Fruit fly (Drosophila melanogaster) whole organism, embryonic: ENCODE results near the gene Creld.

Experiments used
- Abd-B ChIP-seq: fragments of 200-800 bp; sonication (Bioruptor generic); optimal IDR thresholded peaks from 2 replicates; lab custom pipeline; 2018; ENCODE audit warnings: missing biosample characterization, mild to moderate bottlenecking, missing genetic modification characterization, moderate library complexity
- Ada2b ChIP-seq: fragments of 200-800 bp; sonication (Bioruptor generic); IDR thresholded peaks from 2 replicates; pipeline ENCODE4 v1.3.6; 2022; ENCODE audit warnings: missing biosample characterization, missing genetic modification characterization
- B-H2 ChIP-seq: fragments of 200-800 bp; sonication (Bioruptor generic); optimal IDR thresholded peaks from 2 replicates; lab custom pipeline; 2018; ENCODE audit warnings: missing biosample characterization, mild to moderate bottlenecking, missing genetic modification characterization
- Bteb2 ChIP-seq: fragments of 200-800 bp; sonication (Bioruptor generic); optimal IDR thresholded peaks from 2 replicates; lab custom pipeline; 2016; ENCODE audit warnings: missing biosample characterization, missing genetic modification characterization
- CG10959 ChIP-seq: fragments of 200-800 bp; sonication (Bioruptor generic); IDR thresholded peaks from 2 replicates; pipeline ENCODE4 v1.3.6; 2022; ENCODE audit warnings: missing biosample characterization, missing genetic modification characterization
- CG11723 ChIP-seq: fragments of 200-800 bp; sonication (Bioruptor generic); optimal IDR thresholded peaks from 2 replicates; lab custom pipeline; 2017; ENCODE audit warnings: missing biosample characterization, mild to moderate bottlenecking, missing genetic modification characterization
- CG12155 ChIP-seq: fragments of 200-800 bp; sonication (Bioruptor generic); optimal IDR thresholded peaks from 3 replicates; lab custom pipeline; 2016; ENCODE audit warnings: missing biosample characterization, missing genetic modification characterization
- CG12391 ChIP-seq: fragments of 200-800 bp; sonication (Bioruptor generic); optimal IDR thresholded peaks from 3 replicates; lab custom pipeline; 2018; ENCODE audit warnings: missing biosample characterization, mild to moderate bottlenecking, missing genetic modification characterization, moderate library complexity
- CG12744 ChIP-seq: fragments of 200-800 bp; sonication (Bioruptor generic); optimal IDR thresholded peaks from 2 replicates; lab custom pipeline; 2016; ENCODE audit warnings: missing biosample characterization, missing genetic modification characterization
- CG13424 ChIP-seq: fragments of 200-800 bp; sonication (Bioruptor generic); optimal IDR thresholded peaks from 2 replicates; lab custom pipeline; 2019; ENCODE audit warnings: missing biosample characterization, mild to moderate bottlenecking, missing genetic modification characterization, moderate library complexity
- CG13894 ChIP-seq: fragments of 200-800 bp; sonication (Bioruptor generic); optimal IDR thresholded peaks from 3 replicates; lab custom pipeline; 2018; ENCODE audit warnings: missing biosample characterization, mild to moderate bottlenecking, missing genetic modification characterization, moderate library complexity
- CG1647 ChIP-seq: fragments of 200-800 bp; sonication (Bioruptor generic); optimal IDR thresholded peaks from 3 replicates; lab custom pipeline; 2016; ENCODE audit warnings: missing biosample characterization, missing genetic modification characterization
- CG18599 ChIP-seq: fragments of 200-800 bp; sonication (Bioruptor generic); optimal IDR thresholded peaks from 3 replicates; lab custom pipeline; 2017; ENCODE audit warnings: missing biosample characterization, missing genetic modification characterization, mild to moderate bottlenecking, moderate library complexity, missing genetic modification reagents
- CG2120 ChIP-seq: fragments of 200-800 bp; sonication (Bioruptor generic); optimal IDR thresholded peaks from 3 replicates; lab custom pipeline; 2016; ENCODE audit warnings: missing biosample characterization, missing genetic modification characterization
- CG2199 ChIP-seq: fragments of 200-800 bp; sonication (Bioruptor generic); IDR thresholded peaks from 3 replicates; pipeline ENCODE4 v1.3.6; 2022; ENCODE audit warnings: missing biosample characterization, missing genetic modification characterization
- CG31441 ChIP-seq: fragments of 200-800 bp; sonication (Bioruptor generic); IDR thresholded peaks from 2 replicates; pipeline ENCODE4 v1.3.6; 2022; ENCODE audit warnings: missing biosample characterization, missing genetic modification characterization
- CG33557 ChIP-seq: fragments of 200-800 bp; sonication (Bioruptor generic); optimal IDR thresholded peaks from 2 replicates; lab custom pipeline; 2019; ENCODE audit warnings: missing biosample characterization, mild to moderate bottlenecking, missing genetic modification characterization, moderate library complexity
- CG3726 ChIP-seq: fragments of 200-800 bp; sonication (Bioruptor generic); IDR thresholded peaks from 3 replicates; pipeline ENCODE4, ENCODE4 v1.3.6; 2022; ENCODE audit warnings: missing biosample characterization, missing genetic modification characterization
- CG4328 ChIP-seq: fragments of 200-800 bp; sonication (Bioruptor generic); optimal IDR thresholded peaks from 3 replicates; lab custom pipeline; 2017; ENCODE audit warnings: missing biosample characterization, missing genetic modification reagents, missing genetic modification characterization
- CG4820 ChIP-seq: fragments of 200-800 bp; sonication (Bioruptor generic); optimal IDR thresholded peaks from 3 replicates; lab custom pipeline; 2016; ENCODE audit warnings: missing biosample characterization, missing genetic modification characterization
- CG6683 ChIP-seq: fragments of 200-800 bp; sonication (Bioruptor generic); optimal IDR thresholded peaks from 2 replicates; lab custom pipeline; 2017; ENCODE audit warnings: missing biosample characterization, mild to moderate bottlenecking, missing genetic modification characterization, missing genetic modification reagents
- CG6791 ChIP-seq: fragments of 200-800 bp; sonication (Bioruptor generic); IDR thresholded peaks from 3 replicates; pipeline ENCODE4 v1.3.6; 2022; ENCODE audit warnings: missing biosample characterization, missing genetic modification characterization; ENCODE audit not compliant: partially characterized antibody
- CG6813 ChIP-seq: fragments of 200-800 bp; sonication (Bioruptor generic); optimal IDR thresholded peaks from 2 replicates; lab custom pipeline; 2017; ENCODE audit warnings: missing biosample characterization, missing genetic modification characterization, mild to moderate bottlenecking, moderate library complexity, missing genetic modification reagents
- CG8281 ChIP-seq: fragments of 200-800 bp; sonication (Bioruptor generic); optimal IDR thresholded peaks from 2 replicates; lab custom pipeline; 2018; ENCODE audit warnings: missing biosample characterization, mild to moderate bottlenecking, missing genetic modification characterization, moderate library complexity
- CG9876 ChIP-seq: fragments of 200-800 bp; sonication (Bioruptor generic); optimal IDR thresholded peaks from 2 replicates; lab custom pipeline; 2016; ENCODE audit warnings: missing biosample characterization, missing genetic modification characterization
- D19A ChIP-seq: fragments of 200-800 bp; optimal IDR thresholded peaks from 3 replicates; lab custom pipeline; 2019; ENCODE audit warnings: missing biosample characterization, mild to moderate bottlenecking, missing genetic modification characterization, moderate library complexity
- D19B ChIP-seq: fragments of 200-800 bp; sonication (Bioruptor generic); optimal IDR thresholded peaks from 2 replicates; lab custom pipeline; 2017; ENCODE audit warnings: missing biosample characterization, mild to moderate bottlenecking, missing genetic modification characterization
- Deaf1 ChIP-seq: fragments of 200-800 bp; optimal IDR thresholded peaks from 3 replicates; lab custom pipeline; 2019; ENCODE audit warnings: missing biosample characterization, mild to moderate bottlenecking, missing genetic modification characterization, moderate library complexity
- Drgx ChIP-seq: fragments of 200-800 bp; sonication (Bioruptor generic); IDR thresholded peaks from 2 replicates; pipeline ENCODE4 v1.3.6; 2022; ENCODE audit warnings: missing biosample characterization, missing genetic modification characterization
- E2f1 ChIP-seq: fragments of 200-800 bp; sonication (Bioruptor generic); IDR thresholded peaks from 2 replicates; pipeline ENCODE4 v1.3.6; 2022; ENCODE audit warnings: missing biosample characterization, missing genetic modification characterization
- ERR ChIP-seq: fragments of 200-800 bp; sonication (Bioruptor generic); optimal IDR thresholded peaks from 2 replicates; lab custom pipeline; 2016; ENCODE audit warnings: missing biosample characterization, missing genetic modification characterization
- Eip74EF ChIP-seq, 2 experiments: fragments of 200-800 bp in 1 of 2; fragments of >200 bp in 1 of 2; sonication (Bioruptor generic) in 1 of 2; optimal IDR thresholded peaks; 2 replicates each; lab custom pipeline; 2017 to 2019; ENCODE audit warnings: missing biosample characterization in 2 of 2, missing genetic modification characterization in 2 of 2, mild to moderate bottlenecking in 1 of 2, moderate library complexity in 1 of 2
- Fer3 ChIP-seq: fragments of 200-800 bp; sonication (Bioruptor generic); optimal IDR thresholded peaks from 2 replicates; lab custom pipeline; 2018; ENCODE audit warnings: missing biosample characterization, mild to moderate bottlenecking, missing genetic modification characterization, moderate library complexity
- Lhr ChIP-seq: fragments of 200-800 bp; sonication (Bioruptor generic); optimal IDR thresholded peaks from 3 replicates; lab custom pipeline; 2017; ENCODE audit warnings: mild to moderate bottlenecking, missing biosample characterization, missing genetic modification reagents, missing genetic modification characterization
- Meics ChIP-seq: fragments of 200-800 bp; sonication (Bioruptor generic); optimal IDR thresholded peaks from 2 replicates; lab custom pipeline; 2017; ENCODE audit warnings: missing biosample characterization, mild to moderate bottlenecking, missing genetic modification characterization
- Poxn ChIP-seq: fragments of 200-800 bp; sonication (Bioruptor generic); IDR thresholded peaks from 2 replicates; pipeline ENCODE4 v1.3.6; 2022; ENCODE audit warnings: missing biosample characterization, missing genetic modification characterization
- Vsx1 ChIP-seq: fragments of 200-800 bp; sonication (Bioruptor generic); optimal IDR thresholded peaks from 2 replicates; lab custom pipeline; 2017; ENCODE audit warnings: missing biosample characterization, mild to moderate bottlenecking, missing genetic modification characterization, missing genetic modification reagents
- bigmax ChIP-seq: fragments of 200-800 bp; sonication (Bioruptor generic); optimal IDR thresholded peaks from 2 replicates; lab custom pipeline; 2018; ENCODE audit warnings: missing biosample characterization, mild to moderate bottlenecking, missing genetic modification characterization
- croc ChIP-seq: fragments of 200-800 bp; sonication (Bioruptor generic); conservative IDR thresholded peaks from 3 replicates; pipeline ENCODE4 v1.3.6; 2022; ENCODE audit warnings: missing biosample characterization, missing genetic modification characterization
- gcm2 ChIP-seq: fragments of 200-800 bp; sonication (Bioruptor generic); optimal IDR thresholded peaks from 2 replicates; lab custom pipeline; 2016; ENCODE audit warnings: missing biosample characterization, missing genetic modification characterization
- gfzf ChIP-seq: fragments of 200-800 bp; sonication (Bioruptor generic); optimal IDR thresholded peaks from 2 replicates; lab custom pipeline; 2016; ENCODE audit warnings: missing biosample characterization, mild to moderate bottlenecking, missing genetic modification characterization, moderate library complexity
- kah ChIP-seq: fragments of 200-800 bp; sonication (Bioruptor generic); optimal IDR thresholded peaks from 2 replicates; lab custom pipeline; 2018; ENCODE audit warnings: missing biosample characterization, mild to moderate bottlenecking, missing genetic modification characterization
- kay ChIP-seq: fragments of 200-800 bp; sonication (Bioruptor generic); optimal IDR thresholded peaks from 2 replicates; lab custom pipeline; 2016; ENCODE audit warnings: missing biosample characterization, missing genetic modification characterization
- nau ChIP-seq: fragments of 200-800 bp; sonication (Bioruptor generic); optimal IDR thresholded peaks from 3 replicates; lab custom pipeline; 2017; ENCODE audit warnings: missing biosample characterization, mild to moderate bottlenecking, missing genetic modification characterization, missing genetic modification reagents
- nerfin-2 ChIP-seq: fragments of 200-800 bp; sonication (Bioruptor generic); IDR thresholded peaks from 2 replicates; pipeline ENCODE4 v1.3.6; 2022; ENCODE audit warnings: missing biosample characterization, missing genetic modification characterization; ENCODE audit not compliant: partially characterized antibody
- pho ChIP-seq: fragments of 200-800 bp; sonication (Bioruptor generic); optimal IDR thresholded peaks from 2 replicates; lab custom pipeline; 2016; ENCODE audit warnings: missing biosample characterization, missing genetic modification characterization
- sd ChIP-seq: fragments of 200-800 bp; sonication (Bioruptor generic); optimal IDR thresholded peaks from 3 replicates; lab custom pipeline; 2018; ENCODE audit warnings: missing biosample characterization, mild to moderate bottlenecking, missing genetic modification characterization, moderate library complexity
- unc-4 ChIP-seq: fragments of 200-800 bp; sonication (Bioruptor generic); IDR thresholded peaks from 2 replicates; pipeline ENCODE4 v1.3.6; 2022; ENCODE audit warnings: missing biosample characterization, missing genetic modification characterization; ENCODE audit not compliant: partially characterized antibody

Gene Creld

DNA sequence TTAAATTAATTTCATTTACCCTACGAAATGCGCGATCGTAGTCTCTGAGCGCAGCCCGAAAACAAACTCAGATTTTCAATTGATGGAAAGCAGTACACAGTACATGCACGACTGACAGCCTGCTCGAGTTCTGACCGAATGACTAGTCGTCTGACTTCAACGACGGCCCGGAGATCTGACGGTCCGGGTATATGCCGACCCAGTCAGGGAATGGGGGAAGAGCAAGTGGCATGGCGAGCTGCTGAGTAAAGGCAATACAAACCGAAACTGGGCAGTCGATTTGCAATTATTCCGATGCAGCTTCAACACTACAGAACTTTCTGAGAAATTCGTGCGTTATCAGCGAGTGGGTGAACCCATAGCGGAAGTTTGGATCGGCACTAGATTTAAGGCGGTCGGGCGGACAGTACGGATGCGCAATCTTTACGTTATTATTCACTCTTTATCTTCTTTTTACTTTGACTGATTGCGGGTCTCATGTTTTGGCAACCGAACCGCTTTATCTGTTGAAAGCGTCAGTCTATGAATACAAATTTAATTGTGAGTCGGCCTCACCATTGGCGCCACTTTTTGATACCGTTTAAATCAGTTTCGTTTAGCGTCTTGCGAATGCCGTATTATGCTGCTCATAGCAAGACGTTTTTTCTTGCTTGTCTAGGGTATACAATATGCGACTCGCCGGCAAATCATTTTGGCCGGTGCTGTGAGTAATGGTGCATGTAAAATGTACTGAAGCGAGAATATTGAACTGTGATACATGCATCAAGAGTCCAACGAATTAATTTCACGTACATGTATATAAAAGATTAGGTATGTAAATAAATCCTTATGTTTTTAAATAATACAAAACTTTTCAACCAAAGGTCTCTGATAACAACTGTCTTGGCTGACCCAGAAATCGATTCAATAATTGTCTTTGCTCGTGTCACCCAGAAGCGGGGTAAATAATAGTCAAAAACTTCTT, 18.6 kb downstream of the Creld start (continued):
- TF ChIP-seq CG18599 (GFP tag; lab: Kevin White, UChicago) = peak; percentile 29
- TF ChIP-seq Fer3 (tag; lab: Kevin White, UChicago) = no peak
- TF ChIP-seq bigmax (GFP tag; lab: Kevin White, UChicago) = no peak
- no peak for TF ChIP-seq ERR (GFP tag; lab: Kevin White, UChicago)
- no peak for TF ChIP-seq Ada2b
- TF ChIP-seq D19A (tag; lab: Kevin White, UChicago) = peak; percentile 90
- TF ChIP-seq Drgx (GFP tag; lab: Robert Waterston, UW) = peak; percentile 41; the same call in 1 of the 2 replicates
- no peak for TF ChIP-seq unc-4 (GFP tag; lab: Robert Waterston, UW)
- TF ChIP-seq CG11723 (GFP tag; lab: Kevin White, UChicago) = no peak
- no peak for TF ChIP-seq Lhr
- peak; percentile 58 for TF ChIP-seq Deaf1
- no peak for TF ChIP-seq CG13894
- no peak for TF ChIP-seq CG6683 (GFP tag; lab: Kevin White, UChicago)
- TF ChIP-seq nerfin-2 = no peak
- no peak for TF ChIP-seq CG6813 (GFP tag; lab: Kevin White, UChicago)
- peak; percentile 44 for TF ChIP-seq kay (GFP tag; lab: Kevin White, UChicago)
- no peak for TF ChIP-seq Poxn
- TF ChIP-seq Bteb2 (GFP tag; lab: Kevin White, UChicago) = no peak
- no peak for TF ChIP-seq CG4328
- no peak for TF ChIP-seq Vsx1 (GFP tag; lab: Kevin White, UChicago)
- no peak for TF ChIP-seq sd (tag; lab: Kevin White, UChicago)
- TF ChIP-seq CG12155 (GFP tag; lab: Kevin White, UChicago) = no peak
- no peak for TF ChIP-seq CG12391
- peak; percentile 31; the same call in 1 of the 3 replicates for TF ChIP-seq CG2199
- TF ChIP-seq D19B (GFP tag; lab: Kevin White, UChicago) = peak; percentile 97
- no peak for TF ChIP-seq CG33557
- 0 out of 3 replicates have a peak, but pooled peaks have one; percentile 21 for TF ChIP-seq CG6791 (GFP tag; lab: Robert Waterston, UW)
- TF ChIP-seq CG31441 (GFP tag; lab: Robert Waterston, UW) = no peak
- TF ChIP-seq CG3726 (GFP tag; lab: Robert Waterston, UW) = no peak
- TF ChIP-seq CG10959 (GFP tag; lab: Robert Waterston, UW) = no peak
- no peak for TF ChIP-seq Meics
- no peak for TF ChIP-seq croc
- no peak for TF ChIP-seq CG1647 (GFP tag; lab: Kevin White, UChicago)
- no peak for TF ChIP-seq CG12744
- TF ChIP-seq gfzf (GFP tag; lab: Kevin White, UChicago) = no peak
- TF ChIP-seq Eip74EF (GFP tag; optimal IDR thresholded peaks at IDR 0.05; lab: Kevin White, UChicago) = peak in 1 of 2 experiments; percentile 51
- no peak for TF ChIP-seq nau
- TF ChIP-seq E2f1 = no peak
- no peak for TF ChIP-seq CG9876 (GFP tag; lab: Kevin White, UChicago)
- TF ChIP-seq CG13424 (tag; lab: Kevin White, UChicago) = no peak
- TF ChIP-seq Abd-B (GFP tag; lab: Kevin White, UChicago) = no peak
- TF ChIP-seq gcm2 (GFP tag; lab: Kevin White, UChicago) = no peak
- TF ChIP-seq B-H2 = no peak
- no peak for TF ChIP-seq CG8281 (tag; lab: Kevin White, UChicago)
- no peak for TF ChIP-seq kah (GFP tag; lab: Kevin White, UChicago)
- TF ChIP-seq CG2120 (GFP tag; lab: Kevin White, UChicago) = peak; percentile 44
- TF ChIP-seq pho (GFP tag; lab: Kevin White, UChicago) = no peak
- TF ChIP-seq CG4820 = no peak
